Fruit fly (Drosophila melanogaster) S2 (cell line): ENCODE measurements around the gene CG5439.

Experiments
- CG8478 ChIP-seq: fragments of >200 bp; optimal IDR thresholded peaks from 2 replicates; lab custom pipeline; 2018
- CTCF ChIP-seq, 2 experiments: fragments of >200 bp; optimal IDR thresholded peaks; 2 replicates each; lab custom pipeline; 2018

CG5439 gene

dm6 chr2L:13176701-13177249 lies at the start of gene CG5439, which contains the start of gene Sfmbt:
Gene CG5439, plus strand, starts transcription at chr2L:13177150.
Gene Sfmbt, minus strand, starts transcription at chr2L:13176785.
- TF ChIP-seq CTCF (optimal IDR thresholded peaks at IDR 0.05; lab: Kevin White, UChicago) (peak in 1 of 2 experiments; percentile 9), CG8478 (lab: Kevin White, UChicago) (no peak)

- no peak for TF ChIP-seq CG8478 (lab: Kevin White, UChicago)
- TF ChIP-seq CTCF (optimal IDR thresholded peaks at IDR 0.05; lab: Kevin White, UChicago), result no peak
These were observed 46.7 kb upstream of the CG5439 start, which contains the start of gene CG5122 for dm6 chr2L:13130291-13130690. Gene CG5122, plus strand, starts transcription at chr2L:13130591.

dm6 chr2L:13135929-13136328 lies 41.0 kb upstream of the CG5439 start:
- TF ChIP-seq CTCF (optimal IDR thresholded peaks at IDR 0.05; lab: Kevin White, UChicago), result no peak
- TF ChIP-seq CG8478 (lab: Kevin White, UChicago), result no peak

- no peak for TF ChIP-seq CTCF (optimal IDR thresholded peaks at IDR 0.05; lab: Kevin White, UChicago)
- no peak for TF ChIP-seq CG8478 (lab: Kevin White, UChicago)
These were observed 36.1 kb upstream of the CG5439 start for dm6 chr2L:13140891-13141290.

- TF ChIP-seq CG8478 (lab: Kevin White, UChicago), result no peak
- no peak for TF ChIP-seq CTCF (optimal IDR thresholded peaks at IDR 0.05; lab: Kevin White, UChicago)
These were observed 34.1 kb upstream of the CG5439 start, which contains the start of gene CG9928 for dm6 chr2L:13142803-13143202. Gene CG9928, minus strand, starts transcription at chr2L:13142903.

dm6 chr2L:13143522-13143921 lies 33.4 kb upstream of the CG5439 start, which contains the start of gene CG16978:
Gene CG16978, minus strand, starts transcription at chr2L:13143622.
- TF ChIP-seq CG8478 (lab: Kevin White, UChicago) (no peak), CTCF (optimal IDR thresholded peaks at IDR 0.05; lab: Kevin White, UChicago) (no peak)

dm6 chr2L:13145035-13145683 lies 31.8 kb upstream of the CG5439 start:
- TF ChIP-seq CTCF (optimal IDR thresholded peaks at IDR 0.05; lab: Kevin White, UChicago), result no peak
- TF ChIP-seq CG8478 (lab: Kevin White, UChicago), result no peak

dm6 chr2L:13146254-13146653 lies 30.7 kb upstream of the CG5439 start:
- TF ChIP-seq CG8478 (lab: Kevin White, UChicago) (no peak), CTCF (optimal IDR thresholded peaks at IDR 0.05; lab: Kevin White, UChicago) (no peak)

dm6 chr2L:13154313-13154712 lies 22.6 kb upstream of the CG5439 start:
- no peak for TF ChIP-seq CTCF (optimal IDR thresholded peaks at IDR 0.05; lab: Kevin White, UChicago)
- no peak for TF ChIP-seq CG8478 (lab: Kevin White, UChicago)

dm6 chr2L:13156349-13156748 lies 20.6 kb upstream of the CG5439 start:
- TF ChIP-seq CTCF (optimal IDR thresholded peaks at IDR 0.05; lab: Kevin White, UChicago) (no peak), CG8478 (lab: Kevin White, UChicago) (no peak)

dm6 chr2L:13157903-13158302 lies 19.0 kb upstream of the CG5439 start:
- TF ChIP-seq CG8478 (lab: Kevin White, UChicago), result no peak
- TF ChIP-seq CTCF (optimal IDR thresholded peaks at IDR 0.05; lab: Kevin White, UChicago), result no peak

- TF ChIP-seq CTCF (optimal IDR thresholded peaks at IDR 0.05; lab: Kevin White, UChicago), result no peak
These were observed 18.4 kb upstream of the CG5439 start, which contains the start of gene Pk34A for dm6 chr2L:13158510-13158909. Gene Pk34A, plus strand, starts transcription at chr2L:13158810.

- TF ChIP-seq CG8478 (lab: Kevin White, UChicago) (no peak), CTCF (optimal IDR thresholded peaks at IDR 0.05; lab: Kevin White, UChicago) (no peak)
These were observed 16.7 kb upstream of the CG5439 start, which contains the start of gene kmg for dm6 chr2L:13160227-13160626. Gene kmg, plus strand, starts transcription at chr2L:13160527.

- no peak for TF ChIP-seq CG8478 (lab: Kevin White, UChicago)
- no peak for TF ChIP-seq CTCF (optimal IDR thresholded peaks at IDR 0.05; lab: Kevin White, UChicago)
These were observed 11.8 kb upstream of the CG5439 start, which contains the start of gene Sirt1 for dm6 chr2L:13164994-13165801. Gene Sirt1, plus strand, starts transcription at chr2L:13165564.
